Fruit fly (Drosophila melanogaster) whole organism, embryonic: ENCODE data around the gene Cka.
A peak's percentile ranks its signal among the peaks of the same experiment; 100 is the strongest.

Experiments used
- CG1024 ChIP-seq: fragments of 200-800 bp; sonication (Bioruptor generic); IDR thresholded peaks from 2 replicates; pipeline ENCODE4 v1.3.6; 2022; ENCODE audit warnings: missing biosample characterization, missing genetic modification characterization
- CG16813 ChIP-seq: fragments of 200-800 bp; sonication (Bioruptor generic); IDR thresholded peaks from 3 replicates; pipeline ENCODE4 v1.3.6; 2022; ENCODE audit warnings: missing biosample characterization, missing genetic modification characterization; ENCODE audit not compliant: partially characterized antibody
- CG3726 ChIP-seq: fragments of 200-800 bp; sonication (Bioruptor generic); IDR thresholded peaks from 3 replicates; pipeline ENCODE4, ENCODE4 v1.3.6; 2022; ENCODE audit warnings: missing biosample characterization, missing genetic modification characterization
- CG5953 ChIP-seq: fragments of 200-800 bp; sonication (Bioruptor generic); IDR thresholded peaks from 2 replicates; pipeline ENCODE4 v1.3.6; 2022; ENCODE audit warnings: missing biosample characterization, missing genetic modification characterization
- CG8478 ChIP-seq: fragments of >200 bp; optimal IDR thresholded peaks from 2 replicates; lab custom pipeline; 2018
- CTCF ChIP-seq: fragments of 200-800 bp; sonication (Bioruptor generic); optimal IDR thresholded peaks from 2 replicates; lab custom pipeline; 2017; ENCODE audit warnings: missing biosample characterization, mild to moderate bottlenecking, missing genetic modification characterization, moderate library complexity
- Ets65A ChIP-seq: fragments of 200-800 bp; sonication (Bioruptor generic); peaks from one replicate; lab custom pipeline; 2016; ENCODE audit warnings: missing biosample characterization, missing genetic modification characterization
- MTF-1 ChIP-seq: fragments of 200-800 bp; sonication (Bioruptor generic); optimal IDR thresholded peaks from 2 replicates; lab custom pipeline; 2018; ENCODE audit warnings: missing biosample characterization, mild to moderate bottlenecking, missing genetic modification characterization, borderline replicate concordance
- Neu2 ChIP-seq: fragments of 200-800 bp; sonication (Bioruptor generic); optimal IDR thresholded peaks from 3 replicates; lab custom pipeline; 2016; ENCODE audit warnings: missing biosample characterization, missing genetic modification characterization, borderline replicate concordance
- Scr ChIP-seq: fragments of 200-800 bp; sonication (Bioruptor generic); IDR thresholded peaks from 2 replicates; pipeline ENCODE4 v1.3.6; 2022; ENCODE audit warnings: missing biosample characterization, missing genetic modification characterization; ENCODE audit not compliant: partially characterized antibody
- abd-A ChIP-seq: fragments of 200-800 bp; sonication (Bioruptor generic); optimal IDR thresholded peaks from 3 replicates; lab custom pipeline; 2019; ENCODE audit warnings: missing biosample characterization, mild to moderate bottlenecking, missing genetic modification characterization, moderate library complexity
- fd102C ChIP-seq: fragments of 200-800 bp; sonication (Bioruptor generic); optimal IDR thresholded peaks from 2 replicates; lab custom pipeline; 2018; ENCODE audit warnings: missing biosample characterization, mild to moderate bottlenecking, missing genetic modification characterization, moderate library complexity
- luna ChIP-seq: fragments of 200-800 bp; sonication (Bioruptor generic); optimal IDR thresholded peaks from 2 replicates; lab custom pipeline; 2016; ENCODE audit warnings: missing biosample characterization, missing genetic modification characterization

DNA sequence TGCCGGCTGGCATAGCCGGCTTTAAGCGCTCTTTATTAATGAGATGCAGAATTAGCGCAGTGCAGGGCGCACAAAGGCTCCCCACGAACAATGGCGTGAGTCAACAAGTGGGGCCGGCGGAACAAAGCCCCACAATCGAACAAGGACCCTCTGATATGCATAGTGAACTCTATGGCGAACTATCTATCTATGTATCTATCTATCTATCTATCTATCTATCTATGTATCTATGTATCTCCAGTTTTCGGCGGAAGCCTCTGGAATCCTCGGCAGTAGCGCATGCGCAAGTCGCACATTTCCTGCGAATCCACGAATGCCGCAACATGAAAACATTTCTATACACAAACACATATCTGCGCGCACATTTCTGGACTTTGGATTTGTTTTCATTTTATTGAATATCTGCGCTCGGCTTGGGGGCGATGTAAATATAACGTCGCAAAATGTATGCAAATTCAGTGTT is 29.9 kb upstream of the Cka start:
- no peak for TF ChIP-seq CG8478 (lab: Kevin White, UChicago)
- TF ChIP-seq CG3726 = no peak
- no peak for TF ChIP-seq abd-A (tag; lab: Kevin White, UChicago)
- TF ChIP-seq MTF-1 = no peak
- TF ChIP-seq CTCF (GFP tag; lab: Kevin White, UChicago) = no peak
- TF ChIP-seq CG5953 (GFP tag; lab: Robert Waterston, UW) = no peak
- TF ChIP-seq Ets65A (GFP tag; lab: Kevin White, UChicago) = peak; percentile 81
- TF ChIP-seq CG1024 (GFP tag; lab: Robert Waterston, UW) = no peak
- no peak for TF ChIP-seq luna
- 0 out of 3 replicates have a peak, but pooled peaks have one; percentile 13 for TF ChIP-seq CG16813
- no peak for TF ChIP-seq Scr (GFP tag; lab: Robert Waterston, UW)
- TF ChIP-seq Neu2 (GFP tag; lab: Kevin White, UChicago) = no peak
- no peak for TF ChIP-seq fd102C (GFP tag; lab: Kevin White, UChicago)
